Fruit fly (Drosophila melanogaster) whole organism, embryonic: Measurements from ENCODE around the gene CG12054.

Source experiments
- Ada2b ChIP-seq: fragments of 200-800 bp; sonication (Bioruptor generic); IDR thresholded peaks from 2 replicates; pipeline ENCODE4 v1.3.6; 2022; ENCODE audit warnings: missing biosample characterization, missing genetic modification characterization
- B-H2 ChIP-seq: fragments of 200-800 bp; sonication (Bioruptor generic); optimal IDR thresholded peaks from 2 replicates; lab custom pipeline; 2018; ENCODE audit warnings: missing biosample characterization, mild to moderate bottlenecking, missing genetic modification characterization
- CG10147 ChIP-seq: fragments of 200-800 bp; sonication (Bioruptor generic); optimal IDR thresholded peaks from 2 replicates; lab custom pipeline; 2019; ENCODE audit warnings: missing biosample characterization, mild to moderate bottlenecking, missing genetic modification characterization, moderate library complexity
- CG10209 ChIP-seq: fragments of 200-800 bp; sonication (Bioruptor generic); optimal IDR thresholded peaks from 3 replicates; lab custom pipeline; 2017; ENCODE audit warnings: missing biosample characterization, mild to moderate bottlenecking, missing genetic modification characterization, missing genetic modification reagents
- CG10959 ChIP-seq: fragments of 200-800 bp; sonication (Bioruptor generic); IDR thresholded peaks from 2 replicates; pipeline ENCODE4 v1.3.6; 2022; ENCODE audit warnings: missing biosample characterization, missing genetic modification characterization
- CG11696 ChIP-seq: fragments of 200-800 bp; sonication (Bioruptor generic); IDR thresholded peaks from 2 replicates; pipeline ENCODE4 v1.3.6; 2022; ENCODE audit warnings: missing biosample characterization, missing genetic modification characterization
- CG1233 ChIP-seq: fragments of 200-800 bp; sonication (Bioruptor generic); optimal IDR thresholded peaks from 4 replicates; lab custom pipeline; 2018; ENCODE audit warnings: missing biosample characterization, mild to moderate bottlenecking, missing genetic modification characterization
- CG12391 ChIP-seq: fragments of 200-800 bp; sonication (Bioruptor generic); optimal IDR thresholded peaks from 3 replicates; lab custom pipeline; 2018; ENCODE audit warnings: missing biosample characterization, mild to moderate bottlenecking, missing genetic modification characterization, moderate library complexity
- CG12769 ChIP-seq: fragments of 200-800 bp; sonication (Bioruptor generic); optimal IDR thresholded peaks from 2 replicates; lab custom pipeline; 2019; ENCODE audit warnings: missing biosample characterization, mild to moderate bottlenecking, missing genetic modification characterization, moderate library complexity
- CG12942 ChIP-seq: fragments of 200-800 bp; sonication (Bioruptor generic); optimal IDR thresholded peaks from 3 replicates; lab custom pipeline; 2016; ENCODE audit warnings: missing biosample characterization, missing genetic modification characterization
- CG14667 ChIP-seq: fragments of 200-800 bp; sonication (Bioruptor generic); IDR thresholded peaks from 2 replicates; pipeline ENCODE4 v1.3.6; 2022; ENCODE audit warnings: missing biosample characterization, missing genetic modification characterization
- CG15479 ChIP-seq: fragments of 200-800 bp; sonication (Bioruptor generic); optimal IDR thresholded peaks from 3 replicates; lab custom pipeline; 2019; ENCODE audit warnings: missing biosample characterization, mild to moderate bottlenecking, missing genetic modification characterization, moderate library complexity
- CG16779 ChIP-seq: fragments of 200-800 bp; sonication (Bioruptor generic); IDR thresholded peaks from 2 replicates; pipeline ENCODE4 v1.3.6; 2022; ENCODE audit warnings: missing biosample characterization, missing genetic modification characterization
- CG17328 ChIP-seq: fragments of 200-800 bp; sonication (Bioruptor generic); IDR thresholded peaks from 2 replicates; pipeline ENCODE4 v1.3.6; 2022; ENCODE audit warnings: missing biosample characterization, missing genetic modification characterization
- CG17359 ChIP-seq: fragments of 200-800 bp; sonication (Bioruptor generic); optimal IDR thresholded peaks from 3 replicates; lab custom pipeline; 2018; ENCODE audit warnings: missing biosample characterization, mild to moderate bottlenecking, missing genetic modification characterization, moderate library complexity
- CG18764 ChIP-seq: fragments of 200-800 bp; sonication (Bioruptor generic); optimal IDR thresholded peaks from 3 replicates; lab custom pipeline; 2016; ENCODE audit warnings: missing biosample characterization, missing genetic modification characterization
- CG31388 ChIP-seq: fragments of 200-800 bp; sonication (Bioruptor generic); optimal IDR thresholded peaks from 2 replicates; lab custom pipeline; 2016; ENCODE audit warnings: missing biosample characterization, missing genetic modification characterization
- CG34224 ChIP-seq: fragments of 200-800 bp; sonication (Bioruptor generic); IDR thresholded peaks from 3 replicates; pipeline ENCODE4 v1.3.6; 2022; ENCODE audit warnings: missing biosample characterization, missing genetic modification characterization; ENCODE audit not compliant: partially characterized antibody
- CG3847 ChIP-seq: fragments of 200-800 bp; sonication (Bioruptor generic); IDR thresholded peaks from 2 replicates; pipeline ENCODE4 v1.3.6; 2022; ENCODE audit warnings: missing biosample characterization, missing genetic modification characterization
- CG4328 ChIP-seq: fragments of 200-800 bp; sonication (Bioruptor generic); optimal IDR thresholded peaks from 3 replicates; lab custom pipeline; 2017; ENCODE audit warnings: missing biosample characterization, missing genetic modification reagents, missing genetic modification characterization
- CG4404 ChIP-seq: fragments of 200-800 bp; sonication (Bioruptor generic); IDR thresholded peaks from 2 replicates; pipeline ENCODE4 v1.3.6; 2022; ENCODE audit warnings: missing biosample characterization, missing genetic modification characterization
- CG4617 ChIP-seq: fragments of 200-800 bp; sonication (Bioruptor generic); optimal IDR thresholded peaks from 3 replicates; lab custom pipeline; 2016; ENCODE audit warnings: missing biosample characterization, missing genetic modification characterization, borderline replicate concordance
- CG4707 ChIP-seq: fragments of 200-800 bp; sonication (Bioruptor generic); optimal IDR thresholded peaks from 2 replicates; lab custom pipeline; 2018; ENCODE audit warnings: missing biosample characterization, mild to moderate bottlenecking, missing genetic modification characterization, moderate library complexity
- CG4820 ChIP-seq: fragments of 200-800 bp; sonication (Bioruptor generic); optimal IDR thresholded peaks from 3 replicates; lab custom pipeline; 2016; ENCODE audit warnings: missing biosample characterization, missing genetic modification characterization
- Dbx ChIP-seq: fragments of 200-800 bp; sonication (Bioruptor generic); IDR thresholded peaks from 3 replicates; pipeline ENCODE4 v1.3.6; 2022; ENCODE audit warnings: missing biosample characterization, missing genetic modification characterization
- Hmr ChIP-seq: fragments of 200-800 bp; sonication (Bioruptor generic); optimal IDR thresholded peaks from 3 replicates; lab custom pipeline; 2017; ENCODE audit warnings: mild to moderate bottlenecking, missing biosample characterization, missing genetic modification reagents, missing genetic modification characterization
- Hsf ChIP-seq: fragments of 200-800 bp; sonication (Bioruptor generic); optimal IDR thresholded peaks from 3 replicates; lab custom pipeline; 2016; ENCODE audit warnings: missing biosample characterization, missing genetic modification characterization
- Meics ChIP-seq: fragments of 200-800 bp; sonication (Bioruptor generic); optimal IDR thresholded peaks from 2 replicates; lab custom pipeline; 2017; ENCODE audit warnings: missing biosample characterization, mild to moderate bottlenecking, missing genetic modification characterization
- Sin3A ChIP-seq: fragments of >200 bp; optimal IDR thresholded peaks from 2 replicates; lab custom pipeline; 2018
- Sry-β ChIP-seq: fragments of 200-800 bp; sonication (Bioruptor generic); optimal IDR thresholded peaks from 2 replicates; lab custom pipeline; 2018; ENCODE audit warnings: missing biosample characterization, mild to moderate bottlenecking, missing genetic modification characterization, moderate library complexity
- ab ChIP-seq: fragments of 200-800 bp; sonication (Bioruptor generic); optimal IDR thresholded peaks from 2 replicates; lab custom pipeline; 2016; ENCODE audit warnings: missing biosample characterization, missing genetic modification characterization
- chm ChIP-seq: fragments of 200-800 bp; sonication (Bioruptor generic); IDR thresholded peaks from 2 replicates; pipeline ENCODE4 v1.3.6; 2022; ENCODE audit warnings: missing biosample characterization, missing genetic modification characterization
- croc ChIP-seq: fragments of 200-800 bp; sonication (Bioruptor generic); conservative IDR thresholded peaks from 3 replicates; pipeline ENCODE4 v1.3.6; 2022; ENCODE audit warnings: missing biosample characterization, missing genetic modification characterization
- dati ChIP-seq: fragments of 200-800 bp; sonication (Bioruptor generic); IDR thresholded peaks from 2 replicates; pipeline ENCODE4 v1.3.6; 2022; ENCODE audit warnings: missing biosample characterization, missing genetic modification characterization
- dm ChIP-seq: fragments of 200-800 bp; sonication (Bioruptor generic); optimal IDR thresholded peaks from 3 replicates; lab custom pipeline; 2016; ENCODE audit warnings: missing biosample characterization, missing genetic modification characterization
- en ChIP-seq: fragments of 200-800 bp; sonication (Bioruptor generic); optimal IDR thresholded peaks from 2 replicates; lab custom pipeline; 2016; ENCODE audit warnings: missing biosample characterization, missing genetic modification characterization
- gfzf ChIP-seq: fragments of 200-800 bp; sonication (Bioruptor generic); optimal IDR thresholded peaks from 2 replicates; lab custom pipeline; 2016; ENCODE audit warnings: missing biosample characterization, mild to moderate bottlenecking, missing genetic modification characterization, moderate library complexity
- grn ChIP-seq: fragments of 200-800 bp; sonication (Bioruptor generic); optimal IDR thresholded peaks from 3 replicates; lab custom pipeline; 2017; ENCODE audit warnings: missing biosample characterization, missing genetic modification characterization
- her ChIP-seq: fragments of 200-800 bp; sonication (Bioruptor generic); optimal IDR thresholded peaks from 2 replicates; lab custom pipeline; 2016; ENCODE audit warnings: missing biosample characterization, missing genetic modification characterization
- jing ChIP-seq: fragments of 200-800 bp; sonication (Bioruptor generic); optimal IDR thresholded peaks from 2 replicates; lab custom pipeline; 2018; ENCODE audit warnings: missing biosample characterization, mild to moderate bottlenecking, missing genetic modification characterization
- kah ChIP-seq: fragments of 200-800 bp; sonication (Bioruptor generic); optimal IDR thresholded peaks from 2 replicates; lab custom pipeline; 2018; ENCODE audit warnings: missing biosample characterization, mild to moderate bottlenecking, missing genetic modification characterization
- luna ChIP-seq: fragments of 200-800 bp; sonication (Bioruptor generic); optimal IDR thresholded peaks from 2 replicates; lab custom pipeline; 2016; ENCODE audit warnings: missing biosample characterization, missing genetic modification characterization
- nerfin-1 ChIP-seq: fragments of 200-800 bp; sonication (Bioruptor generic); optimal IDR thresholded peaks from 3 replicates; lab custom pipeline; 2019; ENCODE audit warnings: missing biosample characterization, mild to moderate bottlenecking, missing genetic modification characterization, moderate library complexity
- org-1 ChIP-seq: fragments of 200-800 bp; sonication (Bioruptor generic); optimal IDR thresholded peaks from 2 replicates; lab custom pipeline; 2017; ENCODE audit warnings: missing biosample characterization, missing genetic modification characterization
- p53 ChIP-seq: fragments of 200-800 bp; sonication (Bioruptor generic); optimal IDR thresholded peaks from 2 replicates; lab custom pipeline; 2016; ENCODE audit warnings: missing biosample characterization, missing genetic modification characterization
- rib ChIP-seq: fragments of 200-800 bp; sonication (Bioruptor generic); IDR thresholded peaks from 2 replicates; pipeline ENCODE4 v1.3.6; 2022; ENCODE audit warnings: missing biosample characterization, missing genetic modification characterization
- sc ChIP-seq, 3 experiments: fragments of >200 bp in 2 of 3; fragments of 200-800 bp in 1 of 3; sonication (Bioruptor generic) in 1 of 3; optimal IDR thresholded peaks; 2 replicates in 2 of 3; 3 replicates in 1 of 3; lab custom pipeline; 2017; ENCODE audit warnings: mild to moderate bottlenecking in 1 of 3, missing biosample characterization in 1 of 3, missing genetic modification characterization in 1 of 3, missing genetic modification reagents in 1 of 3
- sim ChIP-seq: fragments of 200-800 bp; sonication (Bioruptor generic); IDR thresholded peaks from 2 replicates; pipeline ENCODE4 v1.3.6; 2022; ENCODE audit warnings: missing biosample characterization, missing genetic modification characterization
- tgo ChIP-seq: fragments of 200-800 bp; sonication (Bioruptor generic); IDR thresholded peaks from 3 replicates; pipeline ENCODE4 v1.3.6; 2022; ENCODE audit warnings: missing biosample characterization, missing genetic modification characterization
- trh ChIP-seq: fragments of 200-800 bp; sonication (Bioruptor generic); optimal IDR thresholded peaks from 2 replicates; lab custom pipeline; 2016; ENCODE audit warnings: missing biosample characterization, missing genetic modification characterization
- tup ChIP-seq: fragments of 200-800 bp; sonication (Bioruptor generic); optimal IDR thresholded peaks from 2 replicates; lab custom pipeline; 2016; ENCODE audit warnings: missing biosample characterization, mild to moderate bottlenecking, missing genetic modification characterization, moderate library complexity

Gene CG12054

dm6 chr3R:31215830-31216229, 4.7 kb upstream of the CG12054 start, which contains the start of gene CG15561 (continued):
- TF ChIP-seq CG17328 (GFP tag; lab: Robert Waterston, UW) (no peak), Meics (peak; percentile 47), CG4820 (GFP tag; lab: Kevin White, UChicago) (no peak), CG4617 (GFP tag; lab: Kevin White, UChicago) (peak; percentile 1), CG18764 (GFP tag; lab: Kevin White, UChicago) (no peak), B-H2 (peak; percentile 89), grn (no peak), CG10147 (GFP tag; lab: Kevin White, UChicago) (peak; percentile 9), CG4328 (GFP tag; lab: Kevin White, UChicago) (no peak), CG1233 (GFP tag; lab: Kevin White, UChicago) (peak; percentile 49), CG14667 (GFP tag; lab: Robert Waterston, UW) (no peak), croc (GFP tag; lab: Robert Waterston, UW) (no peak; the same call in 2 of the 3 replicates), org-1 (GFP tag; lab: Kevin White, UChicago) (peak; percentile 7), CG10959 (GFP tag; lab: Robert Waterston, UW) (no peak), Hsf (GFP tag; lab: Kevin White, UChicago) (peak; percentile 30), CG3847 (GFP tag; lab: Robert Waterston, UW) (no peak), sc (optimal IDR thresholded peaks at IDR 0.05; lab: Kevin White, UChicago) (no peak), sc (GFP tag; optimal IDR thresholded peaks at IDR 0.05; lab: Kevin White, UChicago) (peak; percentile 25), her (GFP tag; lab: Kevin White, UChicago) (peak; percentile 43), chm (GFP tag; lab: Robert Waterston, UW) (no peak), CG31388 (GFP tag; lab: Kevin White, UChicago) (no peak), jing (GFP tag; lab: Kevin White, UChicago) (no peak), CG15479 (GFP tag; lab: Kevin White, UChicago) (peak; percentile 97), Sin3A (peak; percentile 31), CG17359 (peak; percentile 37), CG10209 (GFP tag; lab: Kevin White, UChicago) (peak; percentile 44), CG12391 (tag; lab: Kevin White, UChicago) (peak; percentile 33), Hmr (GFP tag; lab: Kevin White, UChicago) (peak; percentile 67), dati (no peak), trh (GFP tag; lab: Kevin White, UChicago) (no peak), sim (GFP tag; lab: Robert Waterston, UW) (no peak), CG4404 (GFP tag; lab: Robert Waterston, UW) (no peak), CG34224 (no peak), tup (GFP tag; lab: Kevin White, UChicago) (no peak), dm (peak; percentile 96), p53 (GFP tag; lab: Kevin White, UChicago) (no peak), rib (GFP tag; lab: Robert Waterston, UW) (no peak), Sry-β (GFP tag; lab: Kevin White, UChicago) (peak; percentile 22), tgo (GFP tag; lab: Robert Waterston, UW) (no peak), CG11696 (no peak), en (GFP tag; lab: Kevin White, UChicago) (no peak), Dbx (no peak), gfzf (GFP tag; lab: Kevin White, UChicago) (peak; percentile 42), luna (GFP tag; lab: Kevin White, UChicago) (no peak), CG12942 (GFP tag; lab: Kevin White, UChicago) (peak; percentile 9), CG4707 (GFP tag; lab: Kevin White, UChicago) (no peak), kah (GFP tag; lab: Kevin White, UChicago) (peak; percentile 14), ab (GFP tag; lab: Kevin White, UChicago) (no peak), CG12769 (no peak), nerfin-1 (tag; lab: Kevin White, UChicago) (peak; percentile 51), CG16779 (no peak), Ada2b (no peak)
